Fruit fly (Drosophila melanogaster): ENCODE measurements around the gene CG14829.
A peak's percentile ranks its signal among the peaks of the same experiment; 100 is the strongest.

DNA sequence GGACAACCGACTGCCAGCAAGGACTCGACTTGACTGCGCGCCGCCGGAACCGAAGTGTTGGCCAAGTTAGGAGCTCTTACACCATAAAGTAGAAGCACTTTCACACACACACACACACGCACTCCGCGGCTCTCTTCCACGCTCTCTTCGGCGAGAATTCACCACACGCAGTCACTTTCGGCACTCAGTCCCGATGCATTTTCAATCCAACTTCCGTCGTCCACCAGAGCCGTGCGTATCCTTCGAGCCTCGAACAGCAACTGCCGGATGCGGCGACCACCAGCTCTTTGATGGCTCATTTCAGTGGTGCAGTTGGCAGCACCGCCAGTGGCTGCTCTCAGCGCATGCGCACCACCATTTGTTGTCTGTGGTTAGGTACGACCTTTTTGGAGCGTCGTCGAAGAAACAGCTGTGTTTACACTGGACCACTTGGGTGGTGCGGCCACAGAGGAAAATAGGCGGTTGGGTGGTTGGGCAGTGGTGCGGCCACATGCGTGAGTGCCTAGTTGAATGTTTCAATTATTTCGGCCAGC is 48.2 kb downstream of the CG14829 start, which contains the start of gene Dscam2:
- peak; percentile 11 for TF ChIP-seq Jarid2 (GFP tag; optimal IDR thresholded peaks at IDR 0.05)
- no peak for TF ChIP-seq croc (GFP tag; conservative IDR thresholded peaks at IDR 0.05)
- TF ChIP-seq al (GFP tag; IDR thresholded peaks at IDR 0.05) = no peak
- TF ChIP-seq usp (GFP tag; optimal IDR thresholded peaks at IDR 0.05) = no peak
- TF ChIP-seq Oaz (GFP tag; IDR thresholded peaks at IDR 0.05) = no peak
- no peak for TF ChIP-seq Dip3 (GFP tag; optimal IDR thresholded peaks at IDR 0.05)
- no peak for TF ChIP-seq stwl (tag; optimal IDR thresholded peaks at IDR 0.05)
- no peak for TF ChIP-seq BtbVII (GFP tag; optimal IDR thresholded peaks at IDR 0.05)
- TF ChIP-seq Hr3 (GFP tag; optimal IDR thresholded peaks at IDR 0.05) = no peak
- TF ChIP-seq CG14050 (GFP tag; IDR thresholded peaks at IDR 0.05) = no peak
- no peak for TF ChIP-seq zfh2 (GFP tag; optimal IDR thresholded peaks at IDR 0.05)
- no peak for TF ChIP-seq CG7271 (tag; optimal IDR thresholded peaks at IDR 0.05)
- TF ChIP-seq CG2202 (tag; optimal IDR thresholded peaks at IDR 0.05) = no peak
- TF ChIP-seq HHEX (GFP tag; optimal IDR thresholded peaks at IDR 0.05) = no peak
